Worm (Caenorhabditis elegans) whole organism, L4 larva: ENCODE data around the gene F16G10.3.

ENCODE experiments used
- D1046.2 ChIP-seq: fragments of 200-800 bp; sonication (Bioruptor generic); IDR thresholded peaks from 2 replicates; pipeline ENCODE4 v1.3.6; 2022; ENCODE audit warnings: missing genetic modification characterization, missing compliant biosample characterization
- F10B5.3 ChIP-seq: sonication (generic microtip); optimal IDR thresholded peaks from 2 replicates; lab custom pipeline; 2016; ENCODE audit warnings: mild to moderate bottlenecking, missing genetic modification characterization, missing compliant biosample characterization
- F49E8.2 ChIP-seq: sonication (generic microtip); optimal IDR thresholded peaks from 2 replicates; lab custom pipeline; 2016; ENCODE audit warnings: missing compliant biosample characterization, mild to moderate bottlenecking, missing genetic modification characterization, borderline replicate concordance
- T26A8.4 ChIP-seq: fragments of 200-800 bp; sonication (Bioruptor generic); IDR thresholded peaks from 2 replicates; pipeline ENCODE4 v1.3.6; 2022; ENCODE audit warnings: missing genetic modification characterization, missing compliant biosample characterization
- Y75B8A.6 ChIP-seq: fragments of 200-800 bp; sonication (Bioruptor generic); IDR thresholded peaks from 2 replicates; pipeline ENCODE4 v1.3.6; 2022; ENCODE audit warnings: missing genetic modification reagents, missing genetic modification characterization, missing compliant biosample characterization
- ZK337.2 ChIP-seq: fragments of 200-800 bp; sonication (Bioruptor generic); IDR thresholded peaks from 2 replicates; pipeline ENCODE4 v1.3.6; 2022; ENCODE audit warnings: missing genetic modification reagents, missing genetic modification characterization, missing compliant biosample characterization
- aha-1 ChIP-seq: fragments of 150-350 bp; peaks from one replicate; lab custom pipeline; 2014; ENCODE audit warnings: missing biosample characterization, missing genetic modification characterization
- ceh-20 ChIP-seq: fragments of 200-800 bp; sonication (Bioruptor generic); IDR thresholded peaks from 2 replicates; pipeline ENCODE4 v1.3.6; 2022; ENCODE audit warnings: missing genetic modification reagents, missing genetic modification characterization, missing compliant biosample characterization
- ceh-28 ChIP-seq: fragments of 150-350 bp; optimal IDR thresholded peaks from 2 replicates; lab custom pipeline; 2014; ENCODE audit warnings: missing biosample characterization, missing genetic modification reagents, missing genetic modification characterization
- ces-1 ChIP-seq: fragments of 150-350 bp; sonication (generic microtip); optimal IDR thresholded peaks from 4 replicates; lab custom pipeline; 2014; ENCODE audit warnings: missing biosample characterization, missing genetic modification reagents, missing genetic modification characterization
- dmd-6 ChIP-seq: fragments of 200-800 bp; sonication (Bioruptor generic); IDR thresholded peaks from 2 replicates; pipeline ENCODE4 v1.3.6; 2022; ENCODE audit warnings: missing genetic modification reagents, missing genetic modification characterization, missing compliant biosample characterization
- dpl-1 ChIP-seq: fragments of 150-350 bp; optimal IDR thresholded peaks from 2 replicates; lab custom pipeline; 2014; ENCODE audit warnings: missing biosample characterization, missing genetic modification reagents, missing genetic modification characterization
- duxl-1 ChIP-seq: sonication (generic microtip); optimal IDR thresholded peaks from 2 replicates; lab custom pipeline; 2016; ENCODE audit warnings: mild to moderate bottlenecking, missing genetic modification characterization, moderate library complexity, missing compliant biosample characterization; ENCODE audit not compliant: poor library complexity
- jun-1 ChIP-seq: fragments of 150-350 bp; optimal IDR thresholded peaks from 2 replicates; lab custom pipeline; 2014; ENCODE audit warnings: missing biosample characterization, missing genetic modification reagents, missing genetic modification characterization
- lin-1 ChIP-seq: fragments of 200-800 bp; sonication (Bioruptor generic); IDR thresholded peaks from 2 replicates; pipeline ENCODE4 v1.3.6; 2022; ENCODE audit warnings: missing genetic modification reagents, missing genetic modification characterization, missing compliant biosample characterization
- lin-13 ChIP-seq: fragments of 150-350 bp; optimal IDR thresholded peaks from 2 replicates; lab custom pipeline; 2014; ENCODE audit warnings: missing biosample characterization, missing genetic modification reagents, missing genetic modification characterization
- lin-29 ChIP-seq: fragments of 200-800 bp; sonication (Bioruptor generic); IDR thresholded peaks from 2 replicates; pipeline ENCODE4 v1.3.6; 2022; ENCODE audit warnings: missing genetic modification reagents, missing genetic modification characterization, missing compliant biosample characterization
- lin-38 ChIP-seq: fragments of 200-800 bp; sonication (Bioruptor generic); IDR thresholded peaks from 2 replicates; pipeline ENCODE4 v1.3.6; 2022; ENCODE audit warnings: missing genetic modification reagents, missing genetic modification characterization, missing compliant biosample characterization
- lir-3 ChIP-seq: sonication (generic microtip); optimal IDR thresholded peaks from 2 replicates; lab custom pipeline; 2016; ENCODE audit warnings: mild to moderate bottlenecking, missing genetic modification characterization, missing compliant biosample characterization
- madf-9 ChIP-seq: fragments of 200-800 bp; sonication (Bioruptor generic); conservative IDR thresholded peaks from 2 replicates; pipeline ENCODE4 v1.3.6; 2022; ENCODE audit warnings: missing genetic modification reagents, missing genetic modification characterization, missing compliant biosample characterization
- mdl-1 ChIP-seq, 2 experiments: fragments of 150-350 bp in 1 of 2; sonication (generic microtip) in 1 of 2; optimal IDR thresholded peaks; 2 replicates each; lab custom pipeline; 2014 to 2017; ENCODE audit warnings: missing biosample characterization in 2 of 2, missing genetic modification characterization in 2 of 2
- mep-1 ChIP-seq: fragments of 150-350 bp; sonication (generic microtip); optimal IDR thresholded peaks from 3 replicates; lab custom pipeline; 2014; ENCODE audit warnings: missing biosample characterization, missing genetic modification characterization
- mxl-2 ChIP-seq: fragments of 200-800 bp; sonication (Bioruptor generic); conservative IDR thresholded peaks from 2 replicates; pipeline ENCODE4 v1.3.6; 2022; ENCODE audit warnings: missing genetic modification reagents, missing genetic modification characterization, missing compliant biosample characterization
- nhr-10 ChIP-seq: fragments of 150-350 bp; optimal IDR thresholded peaks from 2 replicates; lab custom pipeline; 2014; ENCODE audit warnings: missing biosample characterization, missing genetic modification characterization
- nhr-237 ChIP-seq: sonication (generic microtip); optimal IDR thresholded peaks from 2 replicates; lab custom pipeline; 2017; ENCODE audit warnings: missing biosample characterization, missing genetic modification characterization
- nhr-77 ChIP-seq: fragments of 150-350 bp; optimal IDR thresholded peaks from 2 replicates; lab custom pipeline; 2014; ENCODE audit warnings: missing biosample characterization, missing genetic modification characterization
- pha-4 ChIP-seq, 2 experiments: fragments of 150-350 bp in 1 of 2; fragments of 200-800 bp in 1 of 2; sonication (Bioruptor generic) in 1 of 2; IDR thresholded peaks in 1 of 2; optimal IDR thresholded peaks in 1 of 2; 2 replicates each; pipeline versions ENCODE4 v1.3.6 to Lab custom; 2014 to 2022; ENCODE audit warnings: missing genetic modification characterization in 2 of 2, missing genetic modification reagents in 2 of 2, missing biosample characterization in 1 of 2, missing compliant biosample characterization in 1 of 2
- saeg-2 ChIP-seq: fragments of 200-800 bp; sonication (Bioruptor generic); IDR thresholded peaks from 2 replicates; pipeline ENCODE4 v1.3.6; 2022; ENCODE audit warnings: missing genetic modification reagents, missing genetic modification characterization, missing compliant biosample characterization
- snpc-1.2 ChIP-seq: fragments of 200-800 bp; sonication (Bioruptor generic); IDR thresholded peaks from 2 replicates; pipeline ENCODE4 v1.3.6; 2022; ENCODE audit warnings: missing genetic modification reagents, missing genetic modification characterization, missing compliant biosample characterization
- spr-3 ChIP-seq: fragments of 200-800 bp; sonication (Bioruptor generic); optimal IDR thresholded peaks from 2 replicates; lab custom pipeline; 2018; ENCODE audit warnings: mild to moderate bottlenecking, missing genetic modification characterization, missing compliant biosample characterization
- tra-1 ChIP-seq: fragments of 200-800 bp; sonication (Bioruptor generic); IDR thresholded peaks from 2 replicates; pipeline ENCODE4 v1.3.6; 2022; ENCODE audit warnings: missing genetic modification reagents, missing genetic modification characterization, missing compliant biosample characterization
- unc-62 ChIP-seq, 3 experiments: fragments of 150-350 bp in 1 of 3; sonication (generic microtip); optimal IDR thresholded peaks in 2 of 3; peaks in 1 of 3; 1 replicate in 1 of 3; 2 replicates in 2 of 3; lab custom pipeline; 2014 to 2017; ENCODE audit warnings: missing biosample characterization in 3 of 3, missing genetic modification characterization in 3 of 3, missing genetic modification reagents in 3 of 3, missing genotype in 1 of 3
- vab-7 ChIP-seq: fragments of 200-800 bp; sonication (Bioruptor generic); IDR thresholded peaks from 2 replicates; pipeline ENCODE4 v1.3.6; 2022; ENCODE audit warnings: missing genetic modification reagents, missing genetic modification characterization, missing compliant biosample characterization
- zfp-3 ChIP-seq: fragments of 200-800 bp; sonication (Bioruptor generic); conservative IDR thresholded peaks from 2 replicates; pipeline ENCODE4 v1.3.6; 2022; ENCODE audit warnings: missing genetic modification reagents, missing genetic modification characterization, missing compliant biosample characterization
- zip-11 ChIP-seq: fragments of 200-800 bp; sonication (Bioruptor generic); IDR thresholded peaks from 2 replicates; pipeline ENCODE4 v1.3.6; 2022; ENCODE audit warnings: missing genetic modification characterization, missing compliant biosample characterization

F16G10.3 gene

ce11 chrII:2363673-2364072 is 8.5 kb upstream of the F16G10.3 start, which contains the start of gene F43C11.11:
Gene F43C11.11, minus strand, starts transcription at chrII:2363773.
- TF ChIP-seq ceh-28 (tag; lab: Kevin White, UChicago) (no peak), madf-9 (no peak), lin-38 (no peak), F49E8.2 (tag; lab: Kevin White, UChicago) (no peak), mep-1 (tag; lab: Kevin White, UChicago) (no peak), F10B5.3 (no peak), zfp-3 (GFP tag; lab: Robert Waterston, UW) (no peak), nhr-10 (tag; lab: Kevin White, UChicago) (no peak), vab-7 (GFP tag; lab: Robert Waterston, UW) (no peak)
- TF ChIP-seq, all 104 proteins: peak for 0

ce11 chrII:2366623-2367365 is 5.4 kb upstream of the F16G10.3 start, which contains the start of the genes F43C11.12 and F16G10.5:
Gene F43C11.12, minus strand, starts transcription at chrII:2366723.
Gene F16G10.5, plus strand, starts transcription at chrII:2367315.
- TF ChIP-seq pha-4 (GFP tag; IDR thresholded peaks at IDR 0.05; lab: Robert Waterston, UW): no peak
- no peak for TF ChIP-seq pha-4 (tag; optimal IDR thresholded peaks at IDR 0.05; lab: Kevin White, UChicago)
- peak in 1 of 2 experiments; percentile 32 for TF ChIP-seq unc-62 (GFP tag; optimal IDR thresholded peaks at IDR 0.05 in 1 of 2; lab: Kevin White, UChicago)
- no peak for TF ChIP-seq unc-62 (tag; optimal IDR thresholded peaks at IDR 0.05; lab: Kevin White, UChicago)

ce11 chrII:2368956-2369355 is 3.2 kb upstream of the F16G10.3 start, which contains the start of gene hpo-25:
Gene hpo-25, plus strand, starts transcription at chrII:2369256.
- TF ChIP-seq aha-1 (tag; lab: Kevin White, UChicago) (peak; percentile 6), lir-3 (no peak), snpc-1.2 (GFP tag; lab: Robert Waterston, UW) (no peak), spr-3 (GFP tag; lab: Kevin White, UChicago) (no peak), nhr-10 (tag; lab: Kevin White, UChicago) (no peak)
- TF ChIP-seq, all 104 proteins: peak for 1

ce11 chrII:2374973-2375372 is 2.8 kb downstream of the F16G10.3 start, which contains the start of gene F16G10.2:
Gene F16G10.2, plus strand, starts transcription at chrII:2375273.
- TF ChIP-seq mep-1 (tag; lab: Kevin White, UChicago): no peak
- no peak for TF ChIP-seq lin-1 (GFP tag; lab: Robert Waterston, UW)
- TF ChIP-seq unc-62 (GFP tag; optimal IDR thresholded peaks at IDR 0.05 in 1 of 2; lab: Kevin White, UChicago): peak in 1 of 2 experiments; percentile 79
- TF ChIP-seq unc-62 (tag; optimal IDR thresholded peaks at IDR 0.05; lab: Kevin White, UChicago): no peak
- no peak for TF ChIP-seq ceh-20 (GFP tag; lab: Robert Waterston, UW)
- no peak for TF ChIP-seq ZK337.2 (GFP tag; lab: Robert Waterston, UW)
- no peak for TF ChIP-seq mxl-2

- no peak for TF ChIP-seq mdl-1 (tag; optimal IDR thresholded peaks at IDR 0.05; lab: Kevin White, UChicago)
- TF ChIP-seq unc-62 (GFP tag; optimal IDR thresholded peaks at IDR 0.05 in 1 of 2; lab: Kevin White, UChicago): peak in 1 of 2 experiments; percentile 1
- no peak for TF ChIP-seq unc-62 (tag; optimal IDR thresholded peaks at IDR 0.05; lab: Kevin White, UChicago)
These were observed 5.6 kb downstream of the F16G10.3 start, which contains the start of gene F16G10.6 for ce11 chrII:2377751-2378150. Gene F16G10.6, minus strand, starts transcription at chrII:2377851.

- TF ChIP-seq zip-11 (GFP tag; lab: Robert Waterston, UW) (no peak), Y75B8A.6 (GFP tag; lab: Robert Waterston, UW) (peak; percentile 58; the same call in 1 of the 2 replicates), nhr-237 (tag; lab: Kevin White, UChicago) (no peak), jun-1 (peak; percentile 95), tra-1 (GFP tag; lab: Robert Waterston, UW) (peak; percentile 98), mdl-1 (tag; optimal IDR thresholded peaks at IDR 0.05; lab: Kevin White, UChicago) (peak in 1 of 2 experiments; percentile 30), lin-29 (GFP tag; lab: Robert Waterston, UW) (no peak), unc-62 (GFP tag; optimal IDR thresholded peaks at IDR 0.05 in 1 of 2; lab: Kevin White, UChicago) (peak in 1 of 2 experiments; percentile 74), unc-62 (tag; optimal IDR thresholded peaks at IDR 0.05; lab: Kevin White, UChicago) (no peak), T26A8.4 (GFP tag; lab: Robert Waterston, UW) (peak; percentile 55; the same call in 1 of the 2 replicates), snpc-1.2 (GFP tag; lab: Robert Waterston, UW) (no peak), madf-9 (0 out of 2 replicates have a peak, but pooled peaks have one; percentile 7), nhr-77 (tag; lab: Kevin White, UChicago) (peak; percentile 86), ces-1 (GFP tag; lab: Kevin White, UChicago) (no peak), dmd-6 (peak; percentile 96), nhr-10 (tag; lab: Kevin White, UChicago) (peak; percentile 60), duxl-1 (peak; percentile 77), dpl-1 (peak; percentile 35), D1046.2 (no peak), lin-13 (GFP tag; lab: Kevin White, UChicago) (peak; percentile 27), saeg-2 (GFP tag; lab: Robert Waterston, UW) (peak; percentile 77; the same call in 1 of the 2 replicates)
These were observed 6.3 kb downstream of the F16G10.3 start for ce11 chrII:2378465-2379009.
